Worm (Caenorhabditis elegans) whole organism, L4/young adult: Measurements from ENCODE around the gene F09B12.7.

ENCODE experiments used
- W03F9.2 ChIP-seq: fragments of 150-350 bp; optimal IDR thresholded peaks from 2 replicates; lab custom pipeline; 2014; ENCODE audit warnings: missing biosample characterization, missing genetic modification characterization
- dao-5 ChIP-seq: sonication (generic microtip); optimal IDR thresholded peaks from 2 replicates; lab custom pipeline; 2016; ENCODE audit warnings: missing genotype, missing genetic modification characterization, moderate library complexity, missing compliant biosample characterization

- TF ChIP-seq W03F9.2 (tag; lab: Kevin White, UChicago) (no peak), dao-5 (no peak)
Observed at ce11 chrX:15053223-15053933, 41.5 kb downstream of the F09B12.7 start, which contains the start of gene H03G16.1.
